Worm (Caenorhabditis elegans): Measurements from ENCODE around the gene gcs-1.

Gene gcs-1

ce11 chrII:9078351-9078750, 40.2 kb upstream of the gcs-1 start:
- TF ChIP-seq skn-1 (tag; optimal IDR thresholded peaks at IDR 0.05) (no peak), Y105C5A.15 (GFP tag; IDR thresholded peaks at IDR 0.05) (no peak), nhr-237 (tag; optimal IDR thresholded peaks at IDR 0.05) (no peak), dmd-8 (GFP tag; IDR thresholded peaks at IDR 0.05) (no peak), mdl-1 (tag; optimal IDR thresholded peaks at IDR 0.05) (no peak), mxl-2 (GFP tag; conservative IDR thresholded peaks at IDR 0.05) (no peak), daf-16 (GFP tag; optimal IDR thresholded peaks at IDR 0.05) (peak in 1 of 2 experiments; percentile 91), daf-16 (tag; optimal IDR thresholded peaks at IDR 0.05) (no peak), nhr-42 (GFP tag; IDR thresholded peaks at IDR 0.05) (no peak), nhr-11 (tag; optimal IDR thresholded peaks at IDR 0.05) (peak; percentile 24), unc-62 (GFP tag; optimal IDR thresholded peaks at IDR 0.05 in 1 of 2) (peak in 1 of 2 experiments; percentile 97), unc-62 (tag; optimal IDR thresholded peaks at IDR 0.05) (no peak), hlh-11 (tag; optimal IDR thresholded peaks at IDR 0.05) (peak; percentile 67), set-16 (GFP tag; IDR thresholded peaks at IDR 0.05) (no peak), F10B5.3 (tag; optimal IDR thresholded peaks at IDR 0.05) (no peak), lin-39 (tag; optimal IDR thresholded peaks at IDR 0.05) (no peak)

- no peak for TF ChIP-seq lin-13 (GFP tag; optimal IDR thresholded peaks at IDR 0.05)
- peak; percentile 57 for TF ChIP-seq pqm-1 (tag; optimal IDR thresholded peaks at IDR 0.05)
- peak; percentile 73 for TF ChIP-seq mxl-3 (GFP tag; optimal IDR thresholded peaks at IDR 0.05)
- peak; percentile 13 for TF ChIP-seq nhr-28 (tag; optimal IDR thresholded peaks at IDR 0.05)
- no peak for TF ChIP-seq tra-1 (GFP tag; IDR thresholded peaks at IDR 0.05)
- TF ChIP-seq nhr-11 (tag; optimal IDR thresholded peaks at IDR 0.05), result no peak
- TF ChIP-seq mdl-1 (tag; optimal IDR thresholded peaks at IDR 0.05), result peak in 1 of 2 experiments; percentile 9
- TF ChIP-seq dmd-6 (GFP tag; IDR thresholded peaks at IDR 0.05), result peak; percentile 35
- peak; percentile 92 for TF ChIP-seq aha-1 (tag)
- peak; percentile 53 for TF ChIP-seq hlh-30 (tag; optimal IDR thresholded peaks at IDR 0.05; ENCODE audit: insufficient read depth)
Measured at ce11 chrII:9076098-9076879, 38.2 kb upstream of the gcs-1 start.

ce11 chrII:9074492-9074891, 36.4 kb upstream of the gcs-1 start:
- TF ChIP-seq unc-62 (GFP tag; optimal IDR thresholded peaks at IDR 0.05 in 1 of 2) (peak in 1 of 2 experiments; percentile 97), unc-62 (tag; optimal IDR thresholded peaks at IDR 0.05) (no peak), nhr-102 (tag; optimal IDR thresholded peaks at IDR 0.05) (no peak), fos-1 (tag; optimal IDR thresholded peaks at IDR 0.05) (no peak), dmd-8 (GFP tag; IDR thresholded peaks at IDR 0.05) (no peak)

ce11 chrII:9072769-9073168, 34.7 kb upstream of the gcs-1 start:
- TF ChIP-seq mes-2 (tag; optimal IDR thresholded peaks at IDR 0.05; ENCODE audit: poor library complexity, severe bottlenecking) (no peak), daf-16 (GFP tag; optimal IDR thresholded peaks at IDR 0.05) (no peak), daf-16 (tag; optimal IDR thresholded peaks at IDR 0.05) (no peak), unc-62 (GFP tag; optimal IDR thresholded peaks at IDR 0.05 in 1 of 2) (peak in 1 of 2 experiments; percentile 52), unc-62 (tag; optimal IDR thresholded peaks at IDR 0.05) (no peak), D1046.2 (GFP tag; IDR thresholded peaks at IDR 0.05) (no peak)

- TF ChIP-seq ces-1 (GFP tag; optimal IDR thresholded peaks at IDR 0.05), result no peak
- TF ChIP-seq spr-3 (GFP tag; optimal IDR thresholded peaks at IDR 0.05), result no peak
- TF ChIP-seq daf-16 (GFP tag; optimal IDR thresholded peaks at IDR 0.05), result no peak
- TF ChIP-seq daf-16 (tag; optimal IDR thresholded peaks at IDR 0.05), result no peak
- no peak for TF ChIP-seq snpc-4 (tag; optimal IDR thresholded peaks at IDR 0.05)
- TF ChIP-seq pqm-1 (tag; optimal IDR thresholded peaks at IDR 0.05), result no peak
- TF ChIP-seq nhr-11 (tag; optimal IDR thresholded peaks at IDR 0.05), result no peak
- TF ChIP-seq aly-2 (tag; optimal IDR thresholded peaks at IDR 0.05), result no peak
- no peak for TF ChIP-seq F49E8.2 (tag; optimal IDR thresholded peaks at IDR 0.05; ENCODE audit: borderline replicate concordance)
- TF ChIP-seq madf-9 (GFP tag; conservative IDR thresholded peaks at IDR 0.05), result no peak
Measured at ce11 chrII:9070740-9071139, 32.6 kb upstream of the gcs-1 start, which contains the start of gene T24B8.4. TSS of gene T24B8.4 (minus strand) at chrII:9070840.

All from whole organism, L4 larva.